Worm (Caenorhabditis elegans): ENCODE measurements around the gene ddi-1.

- TF ChIP-seq ceh-6 (GFP tag; optimal IDR thresholded peaks at IDR 0.05) (no peak), C08G9.2 (tag; optimal IDR thresholded peaks at IDR 0.05) (no peak), elt-2 (tag; optimal IDR thresholded peaks at IDR 0.05) (no peak), Y22D7AL.16 (tag; optimal IDR thresholded peaks at IDR 0.05) (no peak), ahr-1 (tag; optimal IDR thresholded peaks at IDR 0.05) (no peak), pqm-1 (tag; optimal IDR thresholded peaks at IDR 0.05) (no peak), T23F11.4 (GFP tag; optimal IDR thresholded peaks at IDR 0.05) (no peak), pha-4 (tag; optimal IDR thresholded peaks at IDR 0.05) (no peak)
Measured at ce11 chrIV:6565605-6566004, 42.9 kb downstream of the ddi-1 start.
